Worm (Caenorhabditis elegans) whole organism, L3 larva: Measurements from ENCODE around the gene dim-1.

Source experiments
- ceh-9 ChIP-seq: sonication (generic microtip); optimal IDR thresholded peaks from 2 replicates; lab custom pipeline; 2018; ENCODE audit warnings: missing biosample characterization, missing genetic modification characterization
- fkh-10 ChIP-seq: sonication (generic microtip); optimal IDR thresholded peaks from 2 replicates; lab custom pipeline; 2017; ENCODE audit warnings: missing biosample characterization, missing genetic modification reagents, missing genetic modification characterization
- jun-1 ChIP-seq: fragments of 150-350 bp; optimal IDR thresholded peaks from 2 replicates; lab custom pipeline; 2014; ENCODE audit warnings: missing biosample characterization, missing genetic modification reagents, missing genetic modification characterization
- lin-39 ChIP-seq: fragments of 150-350 bp; optimal IDR thresholded peaks from 2 replicates; lab custom pipeline; 2018; ENCODE audit warnings: missing biosample characterization, missing genetic modification reagents, missing genetic modification characterization
- nhr-11 ChIP-seq: fragments of 150-350 bp; optimal IDR thresholded peaks from 2 replicates; lab custom pipeline; 2014; ENCODE audit warnings: missing biosample characterization, missing genetic modification characterization
- nhr-25 ChIP-seq: sonication (generic microtip); optimal IDR thresholded peaks from 2 replicates; lab custom pipeline; 2017; ENCODE audit warnings: missing biosample characterization, missing genetic modification characterization
- zag-1 ChIP-seq: fragments of 150-350 bp; optimal IDR thresholded peaks from 2 replicates; lab custom pipeline; 2014; ENCODE audit warnings: missing biosample characterization, missing genetic modification characterization

Gene dim-1

ce11 chrX:8004845-8005244 lies 53.2 kb downstream of the dim-1 start:
- TF ChIP-seq zag-1 (tag; lab: Kevin White, UChicago) (no peak), fkh-10 (GFP tag; lab: Kevin White, UChicago) (no peak), nhr-11 (tag; lab: Kevin White, UChicago) (no peak), jun-1 (tag; lab: Kevin White, UChicago) (no peak), ceh-9 (no peak)

ce11 chrX:8003663-8004062 lies 54.4 kb downstream of the dim-1 start, which contains the start of the genes F45E1.1 and F45E1.2:
Gene F45E1.1 (plus strand): TSS chrX:8003682.
Gene F45E1.2 (plus strand): TSS chrX:8003733.
- TF ChIP-seq nhr-25 (tag; lab: Kevin White, UChicago), result no peak
- TF ChIP-seq lin-39 (tag; lab: Kevin White, UChicago), result peak; percentile 67
